Fruit fly (Drosophila melanogaster) whole organism, adult: ENCODE data around the gene tbc.

Experiments used
- CG11617 ChIP-seq: fragments of 200-800 bp; sonication (Bioruptor generic); optimal IDR thresholded peaks from 2 replicates; lab custom pipeline; 2017; ENCODE audit warnings: mild to moderate bottlenecking, missing biosample characterization, missing genetic modification reagents, missing genetic modification characterization
- CG14711 ChIP-seq: fragments of 200-800 bp; sonication (Bioruptor generic); optimal IDR thresholded peaks from 2 replicates; lab custom pipeline; 2018; ENCODE audit warnings: missing biosample characterization, mild to moderate bottlenecking, missing genetic modification characterization, moderate library complexity
- CG33017 ChIP-seq: fragments of 200-800 bp; sonication (Bioruptor generic); optimal IDR thresholded peaks from 2 replicates; lab custom pipeline; 2018; ENCODE audit warnings: missing biosample characterization, mild to moderate bottlenecking, missing genetic modification characterization, moderate library complexity
- CG7045 ChIP-seq: fragments of 200-800 bp; sonication (Bioruptor generic); optimal IDR thresholded peaks from 2 replicates; lab custom pipeline; 2017; ENCODE audit warnings: missing biosample characterization, mild to moderate bottlenecking, missing genetic modification characterization
- Clk ChIP-seq: fragments of 200-800 bp; sonication (Bioruptor generic); optimal IDR thresholded peaks from 2 replicates; lab custom pipeline; 2017; ENCODE audit warnings: missing biosample characterization, missing genetic modification characterization
- Crg-1 ChIP-seq: fragments of 200-800 bp; sonication (Bioruptor generic); optimal IDR thresholded peaks from 2 replicates; lab custom pipeline; 2016; ENCODE audit warnings: missing biosample characterization, missing genetic modification characterization
- Hr96 ChIP-seq: fragments of 200-800 bp; sonication (Bioruptor generic); optimal IDR thresholded peaks from 2 replicates; lab custom pipeline; 2016; ENCODE audit warnings: missing biosample characterization, missing genetic modification characterization
- cic ChIP-seq: fragments of 200-800 bp; sonication (Bioruptor generic); optimal IDR thresholded peaks from 2 replicates; lab custom pipeline; 2017; ENCODE audit warnings: missing biosample characterization, mild to moderate bottlenecking, missing genetic modification characterization, moderate library complexity
- kay ChIP-seq: fragments of 200-800 bp; sonication (Bioruptor generic); peaks from one replicate; lab custom pipeline; 2016; ENCODE audit warnings: missing biosample characterization, missing genetic modification characterization, borderline replicate concordance
- toe ChIP-seq: fragments of 200-800 bp; sonication (Bioruptor generic); optimal IDR thresholded peaks from 2 replicates; lab custom pipeline; 2016; ENCODE audit warnings: missing biosample characterization, missing genetic modification characterization

DNA sequence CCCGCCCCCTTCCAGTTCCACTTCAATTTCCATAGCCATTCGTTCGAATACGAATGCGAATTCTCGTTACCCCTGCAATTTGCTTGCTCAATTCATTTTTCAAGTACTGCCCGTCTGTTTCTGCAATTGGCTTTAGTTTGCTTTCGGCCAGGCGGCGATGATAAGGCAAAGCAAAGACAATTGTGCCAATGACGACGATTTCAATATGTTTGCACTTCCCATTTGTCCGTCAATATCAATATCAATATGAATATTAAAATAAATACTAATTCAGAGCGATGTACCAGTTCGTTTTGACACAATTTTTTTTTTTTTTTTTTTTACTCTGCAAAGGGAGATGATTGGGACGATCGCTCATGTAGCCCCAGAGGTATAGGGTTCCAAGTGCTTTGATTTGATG, 56.8 kb downstream of the tbc start:
- peak; percentile 83 for TF ChIP-seq Crg-1
- peak; percentile 55 for TF ChIP-seq CG11617 (GFP tag; lab: Kevin White, UChicago)
- TF ChIP-seq Clk (GFP tag; lab: Kevin White, UChicago), result no peak
- TF ChIP-seq CG14711 (tag; lab: Kevin White, UChicago), result peak; percentile 51
- peak; percentile 14 for TF ChIP-seq CG7045 (GFP tag; lab: Kevin White, UChicago)
- peak; percentile 23 for TF ChIP-seq Hr96 (GFP tag; lab: Kevin White, UChicago)
- peak; percentile 50 for TF ChIP-seq kay
- peak; percentile 43 for TF ChIP-seq cic
- no peak for TF ChIP-seq CG33017 (tag; lab: Kevin White, UChicago)
- TF ChIP-seq toe (GFP tag; lab: Kevin White, UChicago), result no peak
